Fruit fly (Drosophila melanogaster) whole organism, wandering third instar larva: ENCODE measurements around the gene Pk34A.
A peak's percentile ranks its signal among the peaks of the same experiment; 100 is the strongest.

Experiments
- CG32264 ChIP-seq: fragments of 200-800 bp; sonication (Bioruptor generic); optimal IDR thresholded peaks from 2 replicates; lab custom pipeline; 2016; ENCODE audit warnings: missing biosample characterization, missing genetic modification characterization
- CG9705 ChIP-seq: fragments of 200-800 bp; sonication (Bioruptor generic); optimal IDR thresholded peaks from 2 replicates; lab custom pipeline; 2018; ENCODE audit warnings: missing biosample characterization, mild to moderate bottlenecking, missing genetic modification characterization
- CrebA ChIP-seq: fragments of 200-800 bp; sonication (Bioruptor generic); optimal IDR thresholded peaks from 2 replicates; lab custom pipeline; 2016; ENCODE audit warnings: missing biosample characterization, mild to moderate bottlenecking, missing genetic modification characterization, borderline replicate concordance
- GATAd ChIP-seq: sonication (Bioruptor generic); optimal IDR thresholded peaks from 2 replicates; lab custom pipeline; 2016; ENCODE audit warnings: missing biosample characterization, missing genetic modification characterization
- HLH106 ChIP-seq: fragments of 200-800 bp; optimal IDR thresholded peaks from 3 replicates; lab custom pipeline; 2019; ENCODE audit warnings: missing biosample characterization, mild to moderate bottlenecking, missing genetic modification characterization, moderate library complexity
- Hnf4 ChIP-seq: fragments of 200-800 bp; sonication (Bioruptor generic); optimal IDR thresholded peaks from 2 replicates; lab custom pipeline; 2016; ENCODE audit warnings: missing biosample characterization, mild to moderate bottlenecking, missing genetic modification characterization
- Hr83 ChIP-seq: fragments of 200-300 bp; sonication (Bioruptor generic); optimal IDR thresholded peaks from 2 replicates; lab custom pipeline; 2016; ENCODE audit warnings: missing biosample characterization, mild to moderate bottlenecking, missing genetic modification characterization, moderate library complexity; ENCODE audit not compliant: poor library complexity, severe bottlenecking
- Jra ChIP-seq: sonication (Bioruptor generic); optimal IDR thresholded peaks from 2 replicates; lab custom pipeline; 2016; ENCODE audit warnings: missing biosample characterization, missing genetic modification characterization
- Mio ChIP-seq: sonication (Bioruptor generic); optimal IDR thresholded peaks from 2 replicates; lab custom pipeline; 2016; ENCODE audit warnings: missing biosample characterization, missing genetic modification characterization
- Myc ChIP-seq: fragments of >200 bp; optimal IDR thresholded peaks from 2 replicates; lab custom pipeline; 2017
- N ChIP-seq: fragments of >200 bp; optimal IDR thresholded peaks from 2 replicates; lab custom pipeline; 2018; ENCODE audit warnings: missing biosample characterization, missing external identifiers, missing genetic modification characterization
- OdsH ChIP-seq: fragments of 200-800 bp; sonication (Bioruptor generic); optimal IDR thresholded peaks from 2 replicates; lab custom pipeline; 2016; ENCODE audit warnings: missing biosample characterization, mild to moderate bottlenecking, missing genetic modification characterization
- Rel ChIP-seq, 2 experiments: fragments of 200-800 bp; sonication (Bioruptor generic) in 1 of 2; optimal IDR thresholded peaks; 2 replicates in 1 of 2; 3 replicates in 1 of 2; lab custom pipeline; 2016 to 2019; ENCODE audit warnings: mild to moderate bottlenecking in 2 of 2, missing biosample characterization in 2 of 2, missing genetic modification characterization in 2 of 2, moderate library complexity in 1 of 2
- Vsx2 ChIP-seq: fragments of 200-300, 225-300 bp; sonication (Bioruptor generic); optimal IDR thresholded peaks from 2 replicates; lab custom pipeline; 2018; ENCODE audit warnings: missing biosample characterization, missing genetic modification characterization; ENCODE audit not compliant: partially characterized antibody
- dl ChIP-seq, 2 experiments: fragments of 175-275, 200-275 bp in 1 of 2; fragments of 200-275 bp in 1 of 2; sonication (Bioruptor generic); optimal IDR thresholded peaks; lab custom pipeline; 2018; ENCODE audit warnings: mild to moderate bottlenecking in 2 of 2, missing biosample characterization in 2 of 2, missing genetic modification characterization in 2 of 2, moderate library complexity in 2 of 2; ENCODE audit not compliant: partially characterized antibody in 2 of 2, insufficient read depth in 1 of 2
- dmrt93B ChIP-seq: fragments of 200-800 bp; sonication (Bioruptor generic); optimal IDR thresholded peaks from 2 replicates; lab custom pipeline; 2018; ENCODE audit warnings: missing biosample characterization, mild to moderate bottlenecking, missing genetic modification characterization
- dsf ChIP-seq: sonication (Bioruptor generic); optimal IDR thresholded peaks from 2 replicates; lab custom pipeline; 2016; ENCODE audit warnings: missing biosample characterization, missing genetic modification characterization, borderline replicate concordance
- foxo ChIP-seq, 2 experiments: fragments of 200-800 bp; sonication (Bioruptor generic); optimal IDR thresholded peaks; 2 replicates in 1 of 2; 3 replicates in 1 of 2; lab custom pipeline; 2016 to 2017; ENCODE audit warnings: missing biosample characterization in 2 of 2, missing genetic modification characterization in 2 of 2
- fru ChIP-seq: fragments of 200-800 bp; sonication (Bioruptor generic); optimal IDR thresholded peaks from 3 replicates; lab custom pipeline; 2016; ENCODE audit warnings: missing biosample characterization, mild to moderate bottlenecking, missing genetic modification characterization
- h ChIP-seq: fragments of 200-800 bp; sonication (Bioruptor generic); optimal IDR thresholded peaks from 3 replicates; lab custom pipeline; 2016; ENCODE audit warnings: missing biosample characterization, mild to moderate bottlenecking, missing genetic modification characterization
- lola ChIP-seq: fragments of >200 bp; optimal IDR thresholded peaks from 2 replicates; lab custom pipeline; 2017; ENCODE audit warnings: missing biosample characterization, missing genetic modification characterization
- psq ChIP-seq: fragments of 200-800 bp; sonication (Bioruptor generic); optimal IDR thresholded peaks from 3 replicates; lab custom pipeline; 2017; ENCODE audit warnings: missing biosample characterization, mild to moderate bottlenecking, missing genetic modification characterization, moderate library complexity
- rgr ChIP-seq: fragments of 200-800 bp; sonication (Bioruptor generic); optimal IDR thresholded peaks from 3 replicates; lab custom pipeline; 2016; ENCODE audit warnings: missing biosample characterization, mild to moderate bottlenecking, missing genetic modification characterization
- tai ChIP-seq: sonication (Bioruptor generic); optimal IDR thresholded peaks from 2 replicates; lab custom pipeline; 2016; ENCODE audit warnings: missing biosample characterization, missing genetic modification characterization
- usp ChIP-seq: fragments of >200 bp; optimal IDR thresholded peaks from 2 replicates; lab custom pipeline; 2017; ENCODE audit warnings: missing biosample characterization, missing genetic modification characterization

Pk34A gene

dm6 chr2L:13158510-13158909 lies at the start of gene Pk34A:
TSS of gene Pk34A (plus strand) at chr2L:13158810.
- TF ChIP-seq HLH106 (tag; lab: Kevin White, UChicago) (no peak), h (GFP tag; lab: Kevin White, UChicago) (no peak), Jra (GFP tag; lab: Kevin White, UChicago) (no peak), GATAd (no peak)

dm6 chr2L:13113580-13113979 lies 45.0 kb upstream of the Pk34A start:
- no peak for TF ChIP-seq Vsx2 (GFP tag; lab: Kevin White, UChicago)
- TF ChIP-seq dmrt93B (GFP tag; lab: Kevin White, UChicago), result no peak
- TF ChIP-seq foxo (GFP tag; optimal IDR thresholded peaks at IDR 0.05; lab: Kevin White, UChicago), result no peak
- TF ChIP-seq Hr83, result no peak
- TF ChIP-seq fru (GFP tag; lab: Kevin White, UChicago), result no peak
- TF ChIP-seq Mio (GFP tag; lab: Kevin White, UChicago), result no peak
- no peak for TF ChIP-seq tai
- TF ChIP-seq OdsH (GFP tag; lab: Kevin White, UChicago), result no peak
- TF ChIP-seq dl (GFP tag; optimal IDR thresholded peaks at IDR 0.05; lab: Kevin White, UChicago; ENCODE audit: insufficient read depth in 1 of 2, partially characterized antibody in 2 of 2), result no peak

dm6 chr2L:13116738-13117137 lies 41.9 kb upstream of the Pk34A start:
- TF ChIP-seq Myc (lab: Kevin White, UChicago), result no peak
- TF ChIP-seq Hr83, result no peak
- TF ChIP-seq usp (GFP tag; lab: Kevin White, UChicago), result no peak

- TF ChIP-seq Rel (GFP tag; optimal IDR thresholded peaks at IDR 0.05; lab: Kevin White, UChicago), result no peak
- TF ChIP-seq Rel (tag; optimal IDR thresholded peaks at IDR 0.05; lab: Kevin White, UChicago), result no peak
- TF ChIP-seq h (GFP tag; lab: Kevin White, UChicago), result no peak
- TF ChIP-seq CG9705, result no peak
- TF ChIP-seq fru (GFP tag; lab: Kevin White, UChicago), result no peak
- no peak for TF ChIP-seq psq (GFP tag; lab: Kevin White, UChicago)
- TF ChIP-seq Hnf4, result no peak
- TF ChIP-seq, all 38 proteins: peak for 0
Observed at dm6 chr2L:13119034-13119433, 39.6 kb upstream of the Pk34A start, which contains the start of the genes CG44198 and CG43050. TSS of gene CG44198 (minus strand) at chr2L:13119134. TSS of gene CG43050 (plus strand) at chr2L:13119294.

- TF ChIP-seq Vsx2 (GFP tag; lab: Kevin White, UChicago) (peak; percentile 55), lola (GFP tag; lab: Kevin White, UChicago) (no peak)
Observed at dm6 chr2L:13122526-13122925, 36.1 kb upstream of the Pk34A start.

dm6 chr2L:13130291-13130690 lies 28.3 kb upstream of the Pk34A start, which contains the start of gene CG5122:
TSS of gene CG5122 (plus strand) at chr2L:13130591.
- TF ChIP-seq dsf (GFP tag; lab: Kevin White, UChicago), result no peak
- TF ChIP-seq Hr83, result no peak
- TF ChIP-seq N, result no peak
- no peak for TF ChIP-seq dmrt93B (GFP tag; lab: Kevin White, UChicago)
- TF ChIP-seq tai, result no peak
- TF ChIP-seq rgr (GFP tag; lab: Kevin White, UChicago), result no peak
- TF ChIP-seq dl (GFP tag; optimal IDR thresholded peaks at IDR 0.05; lab: Kevin White, UChicago; ENCODE audit: insufficient read depth in 1 of 2, partially characterized antibody in 2 of 2), result no peak
- no peak for TF ChIP-seq CG32264
- no peak for TF ChIP-seq lola (GFP tag; lab: Kevin White, UChicago)
- no peak for TF ChIP-seq OdsH (GFP tag; lab: Kevin White, UChicago)
- TF ChIP-seq CrebA (GFP tag; lab: Kevin White, UChicago), result no peak
- no peak for TF ChIP-seq foxo (GFP tag; optimal IDR thresholded peaks at IDR 0.05; lab: Kevin White, UChicago)

- no peak for TF ChIP-seq Rel (GFP tag; optimal IDR thresholded peaks at IDR 0.05; lab: Kevin White, UChicago)
- peak; percentile 93 for TF ChIP-seq Rel (tag; optimal IDR thresholded peaks at IDR 0.05; lab: Kevin White, UChicago)
- TF ChIP-seq Vsx2 (GFP tag; lab: Kevin White, UChicago), result peak; percentile 62
- TF ChIP-seq Hr83, result no peak
Observed at dm6 chr2L:13135929-13136328, 22.7 kb upstream of the Pk34A start.
